Worm (Caenorhabditis elegans) whole organism, L1 larva: ENCODE results near the gene Y45F10D.7.

Experiments used
- C16A3.4 ChIP-seq: fragments of 150-350 bp; optimal IDR thresholded peaks from 2 replicates; lab custom pipeline; 2014; ENCODE audit warnings: missing biosample characterization, missing genetic modification characterization
- F16B12.6 ChIP-seq: fragments of 150-350 bp; optimal IDR thresholded peaks from 2 replicates; lab custom pipeline; 2014; ENCODE audit warnings: missing biosample characterization, missing genetic modification characterization
- alr-1 ChIP-seq: fragments of 200-800 bp; sonication (Bioruptor generic); optimal IDR thresholded peaks from 2 replicates; lab custom pipeline; 2018; ENCODE audit warnings: borderline replicate concordance, mild to moderate bottlenecking, missing genetic modification characterization, missing compliant biosample characterization
- ceh-63 ChIP-seq: fragments of 200-800 bp; sonication (Bioruptor generic); optimal IDR thresholded peaks from 2 replicates; lab custom pipeline; 2018; ENCODE audit warnings: mild to moderate bottlenecking, missing genetic modification characterization, missing compliant biosample characterization
- ceh-8 ChIP-seq: fragments of 200-800 bp; sonication (Bioruptor generic); optimal IDR thresholded peaks from 2 replicates; lab custom pipeline; 2018; ENCODE audit warnings: mild to moderate bottlenecking, missing genetic modification characterization, moderate library complexity, missing compliant biosample characterization
- ceh-90 ChIP-seq: sonication (generic microtip); optimal IDR thresholded peaks from 2 replicates; lab custom pipeline; 2016; ENCODE audit warnings: missing genetic modification characterization, missing compliant biosample characterization
- ces-1 ChIP-seq: fragments of 150-350 bp; optimal IDR thresholded peaks from 2 replicates; lab custom pipeline; 2014; ENCODE audit warnings: missing biosample characterization, missing genetic modification reagents, missing genetic modification characterization
- dpl-1 ChIP-seq, 3 experiments: fragments of 150-350 bp in 2 of 3; sonication (generic microtip) in 1 of 3; optimal IDR thresholded peaks; 2 replicates each; lab custom pipeline; 2014 to 2017; ENCODE audit warnings: missing biosample characterization in 3 of 3, missing genetic modification characterization in 3 of 3, missing genetic modification reagents in 3 of 3
- efl-1 ChIP-seq, 4 experiments: fragments of 150-350 bp; optimal IDR thresholded peaks in 3 of 4; peaks in 1 of 4; 1 replicate in 1 of 4; 2 replicates in 3 of 4; lab custom pipeline; 2014; ENCODE audit warnings: missing biosample characterization in 2 of 4, missing genetic modification characterization in 2 of 4, missing genetic modification reagents in 2 of 4
- ets-5 ChIP-seq: fragments of 200-800 bp; sonication (Bioruptor generic); IDR thresholded peaks from 2 replicates; pipeline ENCODE4 v1.3.6; 2022; ENCODE audit warnings: missing genetic modification characterization, missing compliant biosample characterization
- fkh-8 ChIP-seq: sonication (generic microtip); optimal IDR thresholded peaks from 2 replicates; lab custom pipeline; 2016; ENCODE audit warnings: mild to moderate bottlenecking, missing genetic modification characterization, missing compliant biosample characterization
- fos-1 ChIP-seq: fragments of 150-350 bp; optimal IDR thresholded peaks from 2 replicates; lab custom pipeline; 2014; ENCODE audit warnings: missing biosample characterization, missing genetic modification characterization
- grh-1 ChIP-seq: fragments of 200-800 bp; sonication (Bioruptor generic); IDR thresholded peaks from 2 replicates; pipeline ENCODE4 v1.3.6; 2022; ENCODE audit warnings: missing genetic modification reagents, missing genetic modification characterization, missing compliant biosample characterization
- hlh-17 ChIP-seq: fragments of 200-800 bp; sonication (Bioruptor generic); optimal IDR thresholded peaks from 2 replicates; lab custom pipeline; 2018; ENCODE audit warnings: missing genetic modification characterization, mild to moderate bottlenecking, missing compliant biosample characterization, moderate library complexity, borderline replicate concordance
- hlh-4 ChIP-seq: sonication (generic microtip); optimal IDR thresholded peaks from 2 replicates; lab custom pipeline; 2016; ENCODE audit warnings: mild to moderate bottlenecking, missing genetic modification characterization, missing compliant biosample characterization
- irx-1 ChIP-seq: sonication (generic microtip); optimal IDR thresholded peaks from 2 replicates; lab custom pipeline; 2016; ENCODE audit warnings: missing genetic modification characterization, missing compliant biosample characterization
- lin-14 ChIP-seq: fragments of 200-800 bp; sonication (Bioruptor generic); optimal IDR thresholded peaks from 2 replicates; lab custom pipeline; 2018; ENCODE audit warnings: mild to moderate bottlenecking, missing genetic modification characterization, moderate library complexity, missing compliant biosample characterization
- lin-35 ChIP-seq, 2 experiments: fragments of 150-350 bp; optimal IDR thresholded peaks; 2 replicates each; lab custom pipeline; 2014; ENCODE audit warnings: missing biosample characterization in 2 of 2, missing genetic modification characterization in 2 of 2, missing genetic modification reagents in 2 of 2
- lsy-2 ChIP-seq, 2 experiments: fragments of 150-350 bp; optimal IDR thresholded peaks; 2 replicates each; lab custom pipeline; 2014; ENCODE audit warnings: missing biosample characterization in 2 of 2, missing genetic modification characterization in 2 of 2
- mef-2 ChIP-seq: fragments of 150-350 bp; optimal IDR thresholded peaks from 2 replicates; lab custom pipeline; 2014; ENCODE audit warnings: missing biosample characterization, missing genetic modification characterization
- mep-1 ChIP-seq: fragments of 150-350 bp; optimal IDR thresholded peaks from 2 replicates; lab custom pipeline; 2014; ENCODE audit warnings: missing biosample characterization, missing genetic modification characterization
- nhr-11 ChIP-seq: fragments of 150-350 bp; optimal IDR thresholded peaks from 2 replicates; lab custom pipeline; 2014; ENCODE audit warnings: missing biosample characterization, missing genetic modification characterization
- nhr-77 ChIP-seq: fragments of 150-350 bp; optimal IDR thresholded peaks from 2 replicates; lab custom pipeline; 2014; ENCODE audit warnings: missing biosample characterization, missing genetic modification characterization
- nhr-85 ChIP-seq: sonication (generic microtip); peaks from one replicate; lab custom pipeline; 2016; ENCODE audit warnings: missing genetic modification characterization, inconsistent platforms, missing compliant biosample characterization
- nhr-90 ChIP-seq: sonication (generic microtip); optimal IDR thresholded peaks from 2 replicates; lab custom pipeline; 2016; ENCODE audit warnings: mild to moderate bottlenecking, missing genetic modification characterization, missing compliant biosample characterization; ENCODE audit not compliant: poor library complexity
- pax-3 ChIP-seq: fragments of 200-800 bp; sonication (Bioruptor generic); optimal IDR thresholded peaks from 2 replicates; lab custom pipeline; 2018; ENCODE audit warnings: mild to moderate bottlenecking, missing genetic modification characterization, moderate library complexity, missing compliant biosample characterization
- pqm-1 ChIP-seq: sonication (generic microtip); optimal IDR thresholded peaks from 3 replicates; lab custom pipeline; 2017; ENCODE audit warnings: missing biosample characterization, missing genetic modification characterization
- snu-23 ChIP-seq: sonication (generic microtip); optimal IDR thresholded peaks from 2 replicates; lab custom pipeline; 2016; ENCODE audit warnings: missing genetic modification characterization, missing compliant biosample characterization
- sup-37 ChIP-seq: fragments of 200-800 bp; sonication (Bioruptor generic); optimal IDR thresholded peaks from 2 replicates; lab custom pipeline; 2018; ENCODE audit warnings: mild to moderate bottlenecking, missing genetic modification characterization, missing compliant biosample characterization
- swsn-7 ChIP-seq: sonication (generic microtip); optimal IDR thresholded peaks from 2 replicates; lab custom pipeline; 2016; ENCODE audit warnings: missing genetic modification characterization, missing compliant biosample characterization
- tbx-2 ChIP-seq: sonication (generic microtip); optimal IDR thresholded peaks from 2 replicates; lab custom pipeline; 2016; ENCODE audit warnings: missing genetic modification characterization, missing compliant biosample characterization
- unc-86 ChIP-seq: sonication (generic microtip); optimal IDR thresholded peaks from 2 replicates; lab custom pipeline; 2016; ENCODE audit warnings: missing genetic modification characterization, missing compliant biosample characterization
- vab-15 ChIP-seq: sonication (generic microtip); optimal IDR thresholded peaks from 2 replicates; lab custom pipeline; 2017; ENCODE audit warnings: missing genotype, mild to moderate bottlenecking, missing genetic modification characterization, missing compliant biosample characterization
- zag-1 ChIP-seq: fragments of 150-350 bp; optimal IDR thresholded peaks from 2 replicates; lab custom pipeline; 2014; ENCODE audit warnings: missing biosample characterization, missing genetic modification characterization
- zip-4 ChIP-seq: fragments of 200-800 bp; sonication (Bioruptor generic); optimal IDR thresholded peaks from 2 replicates; lab custom pipeline; 2018; ENCODE audit warnings: mild to moderate bottlenecking, missing genetic modification characterization, moderate library complexity, missing compliant biosample characterization
- ztf-4 ChIP-seq: fragments of 150-350 bp; optimal IDR thresholded peaks from 2 replicates; lab custom pipeline; 2014; ENCODE audit warnings: missing biosample characterization, missing genetic modification characterization

Gene Y45F10D.7

DNA sequence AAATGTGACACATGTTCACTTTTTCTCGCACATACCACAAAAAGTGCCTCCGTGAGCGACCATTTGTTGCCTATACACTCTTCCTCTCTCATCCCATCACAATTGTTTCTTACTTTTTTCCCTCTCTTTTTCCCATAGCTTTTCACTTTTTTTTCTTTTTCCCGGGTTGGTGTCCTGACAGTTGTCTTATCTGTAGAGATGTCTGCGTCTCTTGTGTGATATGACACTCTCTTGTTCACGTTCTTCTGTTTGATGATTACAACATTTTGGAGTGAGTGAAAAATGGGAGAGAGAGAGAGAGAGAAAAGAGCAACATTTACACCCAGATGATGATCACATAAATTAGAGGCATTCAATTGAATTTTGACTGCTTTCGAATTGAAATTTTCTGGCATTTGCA, 37.7 kb downstream of the Y45F10D.7 start (continued):
- TF ChIP-seq hlh-4 (tag; lab: Kevin White, UChicago) (no peak), grh-1 (GFP tag; lab: Robert Waterston, UW) (no peak), tbx-2 (tag; lab: Kevin White, UChicago) (peak; percentile 23), hlh-17 (GFP tag; lab: Kevin White, UChicago) (no peak), pax-3 (tag; lab: Kevin White, UChicago) (no peak), ceh-63 (no peak), C16A3.4 (tag; lab: Kevin White, UChicago) (peak; percentile 48), ceh-8 (no peak), pqm-1 (peak; percentile 29), fkh-8 (tag; lab: Kevin White, UChicago) (no peak), fos-1 (tag; lab: Kevin White, UChicago) (no peak), irx-1 (tag; lab: Kevin White, UChicago) (no peak)
- TF ChIP-seq, all 84 proteins: peak for 24

DNA sequence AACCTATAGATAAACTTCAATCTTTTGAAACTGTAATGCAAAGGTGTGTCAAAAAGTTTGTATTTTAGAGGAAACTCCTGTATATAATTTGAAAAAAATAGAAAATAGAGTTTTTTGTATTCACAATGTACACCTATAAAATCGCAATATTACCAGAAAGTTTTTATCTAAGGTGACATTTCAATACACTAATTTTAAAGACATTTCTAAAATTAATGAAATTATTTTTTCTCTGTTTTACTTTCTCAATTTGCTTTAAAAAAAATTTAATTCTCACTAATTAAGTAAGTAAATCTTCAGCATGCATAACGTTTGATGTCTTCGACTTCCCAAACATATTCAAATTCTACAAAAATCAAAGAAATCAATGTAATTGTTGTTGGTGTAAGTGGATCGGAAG, 38.9 kb downstream of the Y45F10D.7 start, which contains the start of gene rga-5:
TSS of gene rga-5 (plus strand) at position 301 of the 400 bp plus-strand sequence.
- no peak for TF ChIP-seq nhr-85 (tag; lab: Kevin White, UChicago)

DNA sequence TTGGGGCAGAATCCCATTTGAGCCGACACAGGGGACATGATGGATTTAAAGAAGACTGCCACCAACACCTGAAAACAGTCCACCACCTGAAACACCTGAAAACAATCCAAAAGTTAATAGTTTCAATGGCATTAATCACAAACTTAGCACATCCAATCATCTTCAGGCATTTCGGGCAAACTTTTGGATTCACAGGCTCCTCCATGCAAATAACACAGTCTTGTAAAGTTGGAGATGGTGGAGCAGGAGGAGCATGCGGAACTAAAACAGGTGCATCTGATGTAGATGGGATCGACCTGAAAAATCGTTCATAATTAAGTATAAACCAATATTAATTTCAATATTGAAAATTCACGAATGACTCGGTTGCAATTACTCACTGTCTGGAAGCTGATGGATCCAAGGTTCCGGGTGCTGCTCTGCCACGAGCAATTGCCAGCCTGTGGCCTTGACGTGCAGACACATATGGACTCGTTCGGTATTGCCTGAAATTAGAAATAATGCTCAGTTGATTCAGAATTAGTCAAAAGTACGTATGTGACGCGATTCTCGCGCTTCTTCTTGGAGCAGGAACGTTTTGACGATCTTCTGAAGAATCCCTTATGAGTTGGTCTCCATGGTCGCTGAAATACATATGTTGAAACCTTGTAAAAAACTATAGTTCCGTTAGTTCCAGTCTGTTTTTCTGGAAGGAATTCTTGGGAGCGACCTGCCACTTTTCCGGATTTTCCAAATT, 45.9 kb downstream of the Y45F10D.7 start:
- TF ChIP-seq efl-1 (optimal IDR thresholded peaks at IDR 0.05; lab: Kevin White, UChicago) (no peak), efl-1 (GFP tag; optimal IDR thresholded peaks at IDR 0.05 in 1 of 2; lab: Kevin White, UChicago) (peak in 1 of 2 experiments; percentile 61), dpl-1 (GFP tag; optimal IDR thresholded peaks at IDR 0.05; lab: Kevin White, UChicago) (no peak), nhr-85 (tag; lab: Kevin White, UChicago) (peak; percentile 66)
- TF ChIP-seq, all 84 proteins: peak for 2

DNA sequence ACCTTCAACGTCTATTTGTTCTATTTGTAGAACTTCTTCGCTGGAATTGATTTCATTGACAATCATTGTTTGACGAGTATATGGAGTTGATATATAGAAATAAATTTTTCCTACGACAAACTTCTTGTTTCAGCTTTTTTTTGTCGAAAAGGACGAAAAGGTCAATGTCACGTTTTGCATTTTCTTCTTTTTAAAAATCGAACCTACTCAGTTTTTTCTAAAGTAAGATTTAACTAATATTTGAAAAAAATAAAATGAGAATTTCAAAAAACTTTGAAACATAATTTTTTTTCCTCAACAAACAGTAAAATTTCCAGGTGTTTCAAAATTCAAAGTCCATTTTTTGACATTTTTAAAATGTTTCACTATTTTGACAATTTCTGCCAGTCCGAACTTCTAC, 47.6 kb downstream of the Y45F10D.7 start, which contains the start of gene H08M01.1:
TSS of gene H08M01.1 (minus strand) at position 101 of the 400 bp plus-strand sequence.
- TF ChIP-seq grh-1 (GFP tag; lab: Robert Waterston, UW) (no peak), zip-4 (GFP tag; lab: Kevin White, UChicago) (no peak), efl-1 (optimal IDR thresholded peaks at IDR 0.05; lab: Kevin White, UChicago) (no peak), efl-1 (GFP tag; optimal IDR thresholded peaks at IDR 0.05 in 1 of 2; lab: Kevin White, UChicago) (no peak), irx-1 (tag; lab: Kevin White, UChicago) (no peak), ceh-63 (no peak), lin-14 (no peak), nhr-77 (tag; lab: Kevin White, UChicago) (no peak), ets-5 (GFP tag; lab: Robert Waterston, UW) (no peak), hlh-17 (GFP tag; lab: Kevin White, UChicago) (no peak), zag-1 (no peak), swsn-7 (tag; lab: Kevin White, UChicago) (no peak), tbx-2 (tag; lab: Kevin White, UChicago) (no peak)
- TF ChIP-seq, all 84 proteins: peak for 0

DNA sequence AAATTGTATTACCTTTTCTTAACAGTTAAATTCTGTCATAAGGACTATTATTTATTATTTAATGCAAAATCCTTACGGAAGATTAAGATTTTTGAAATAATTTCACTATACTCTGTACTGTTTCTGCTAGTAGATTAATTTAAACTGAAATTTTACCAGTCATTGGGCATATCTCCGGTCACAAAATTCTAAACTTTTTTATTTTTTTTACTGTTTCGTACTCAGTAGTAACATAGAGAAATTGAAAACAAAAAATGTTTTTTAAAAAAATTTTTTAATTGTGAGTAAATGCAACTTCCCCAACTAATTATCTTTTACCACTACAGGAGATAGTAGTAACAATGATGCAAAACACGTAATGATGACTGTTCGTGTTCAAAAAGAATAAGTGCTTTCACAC, 49.6 kb downstream of the Y45F10D.7 start:
- no peak for TF ChIP-seq vab-15 (tag; lab: Kevin White, UChicago)
- no peak for TF ChIP-seq nhr-77 (tag; lab: Kevin White, UChicago)
- TF ChIP-seq lin-35 (GFP tag; optimal IDR thresholded peaks at IDR 0.05; lab: Kevin White, UChicago): no peak
- no peak for TF ChIP-seq tbx-2 (tag; lab: Kevin White, UChicago)
- TF ChIP-seq mep-1 (tag; lab: Kevin White, UChicago): no peak
- TF ChIP-seq ceh-90: no peak
- no peak for TF ChIP-seq mef-2 (tag; lab: Kevin White, UChicago)
- no peak for TF ChIP-seq swsn-7 (tag; lab: Kevin White, UChicago)
- no peak for TF ChIP-seq F16B12.6 (tag; lab: Kevin White, UChicago)
- no peak for TF ChIP-seq snu-23 (GFP tag; lab: Kevin White, UChicago)
- TF ChIP-seq ets-5 (GFP tag; lab: Robert Waterston, UW): no peak
- TF ChIP-seq ces-1: no peak
- no peak for TF ChIP-seq nhr-11 (tag; lab: Kevin White, UChicago)
- TF ChIP-seq lsy-2 (tag; optimal IDR thresholded peaks at IDR 0.05; lab: Kevin White, UChicago): no peak
- no peak for TF ChIP-seq unc-86 (tag; lab: Kevin White, UChicago)
- TF ChIP-seq ztf-4: no peak
- TF ChIP-seq alr-1 (tag; lab: Kevin White, UChicago): no peak
- no peak for TF ChIP-seq fkh-8 (tag; lab: Kevin White, UChicago)
- no peak for TF ChIP-seq nhr-90 (tag; lab: Kevin White, UChicago)
- TF ChIP-seq sup-37 (GFP tag; lab: Kevin White, UChicago): no peak
